Fruit fly (Drosophila melanogaster): Measurements from ENCODE around the gene CG7564.

dm6 chr3L:17535768-17536167, 21.7 kb downstream of the CG7564 start:
- TF ChIP-seq foxo (GFP tag; optimal IDR thresholded peaks at IDR 0.05): no peak
- no peak for TF ChIP-seq Rel (GFP tag; optimal IDR thresholded peaks at IDR 0.05)
- no peak for TF ChIP-seq Rel (tag; optimal IDR thresholded peaks at IDR 0.05)
- no peak for TF ChIP-seq sage (GFP tag; optimal IDR thresholded peaks at IDR 0.05)
- no peak for TF ChIP-seq br (GFP tag; optimal IDR thresholded peaks at IDR 0.05)
- no peak for TF ChIP-seq sv (GFP tag; optimal IDR thresholded peaks at IDR 0.05)
- TF ChIP-seq fru (GFP tag; optimal IDR thresholded peaks at IDR 0.05): no peak
- no peak for TF ChIP-seq ey (GFP tag; optimal IDR thresholded peaks at IDR 0.05)
- no peak for TF ChIP-seq h (GFP tag; optimal IDR thresholded peaks at IDR 0.05)
- TF ChIP-seq CG9705 (GFP tag; optimal IDR thresholded peaks at IDR 0.05): no peak
